Fruit fly (Drosophila melanogaster) whole organism: ENCODE measurements around the gene Gga.

Source experiments
- EcR ChIP-seq, 2 experiments: fragments of >200 bp; optimal IDR thresholded peaks; 2 replicates each; lab custom pipeline; 2017; ENCODE audit warnings: missing biosample characterization in 2 of 2, missing genetic modification characterization in 2 of 2, missing genetic modification reagents in 2 of 2
- pan ChIP-seq: fragments of >200 bp; optimal IDR thresholded peaks from 2 replicates; lab custom pipeline; 2017
- usp ChIP-seq: fragments of >200 bp; optimal IDR thresholded peaks from 2 replicates; lab custom pipeline; 2017; ENCODE audit warnings: missing biosample characterization, missing genetic modification characterization, mixed read lengths

DNA sequence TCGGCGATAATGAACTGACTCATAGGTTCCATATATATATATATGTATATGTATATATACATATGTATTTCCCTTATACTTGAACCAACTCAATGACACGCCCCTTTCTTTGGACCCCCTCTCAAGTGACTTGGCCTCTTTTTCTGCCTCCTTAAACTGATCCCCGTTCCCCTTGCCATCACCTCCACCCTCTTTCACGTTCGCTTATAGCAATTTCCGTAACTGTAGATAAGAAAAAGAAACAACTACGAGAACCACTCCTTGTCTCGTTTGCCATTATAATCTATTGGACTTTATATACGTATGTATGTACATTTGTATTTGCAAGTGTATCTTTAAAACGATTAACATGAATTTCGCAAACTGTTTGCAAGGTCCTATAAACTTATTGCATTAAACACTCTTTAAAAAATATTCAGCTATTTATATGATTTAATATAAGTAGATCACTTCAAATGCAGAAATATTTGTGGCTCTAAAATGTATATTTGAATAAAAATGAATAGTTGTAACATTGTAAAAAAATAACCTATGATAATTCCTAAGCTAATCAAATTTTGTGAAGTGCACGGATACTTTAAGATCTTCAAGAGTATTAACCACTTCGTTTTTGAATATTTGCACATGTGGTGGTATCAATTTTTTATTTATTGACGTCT is 18.0 kb upstream of the Gga start:
- TF ChIP-seq usp (GFP tag; lab: Kevin White, UChicago) = no peak
- no peak for TF ChIP-seq pan (lab: Kevin White, UChicago)
- TF ChIP-seq EcR (GFP tag; optimal IDR thresholded peaks at IDR 0.05; lab: Kevin White, UChicago) = no peak
